Fruit fly (Drosophila melanogaster) whole organism, pupa: ENCODE data around the gene BCAS2.

ENCODE experiments used
- CG10348 ChIP-seq: fragments of 200-800 bp; sonication (Bioruptor generic); IDR thresholded peaks from 2 replicates; pipeline ENCODE4 v1.3.6; 2022; ENCODE audit warnings: missing biosample characterization, missing genetic modification characterization
- CG12605 ChIP-seq: fragments of 200-800 bp; sonication (Bioruptor generic); IDR thresholded peaks from 2 replicates; pipeline ENCODE4 v1.3.6; 2022; ENCODE audit warnings: missing biosample characterization, missing genetic modification characterization
- CG13204 ChIP-seq: fragments of 200-800 bp; sonication (Bioruptor generic); optimal IDR thresholded peaks from 2 replicates; lab custom pipeline; 2018; ENCODE audit warnings: missing biosample characterization, mild to moderate bottlenecking, missing genetic modification characterization, moderate library complexity
- CG14655 ChIP-seq: fragments of 200-800 bp; sonication (Bioruptor generic); optimal IDR thresholded peaks from 3 replicates; lab custom pipeline; 2017; ENCODE audit warnings: mild to moderate bottlenecking, missing biosample characterization, missing genetic modification reagents, missing genetic modification characterization
- CG15710 ChIP-seq: fragments of 200-800 bp; sonication (Bioruptor generic); optimal IDR thresholded peaks from 2 replicates; lab custom pipeline; 2018; ENCODE audit warnings: missing biosample characterization, mild to moderate bottlenecking, missing genetic modification characterization, moderate library complexity
- CG17806 ChIP-seq: fragments of 200-800 bp; sonication (Bioruptor generic); optimal IDR thresholded peaks from 2 replicates; lab custom pipeline; 2018; ENCODE audit warnings: missing biosample characterization, mild to moderate bottlenecking, missing genetic modification characterization, moderate library complexity
- CG32121 ChIP-seq: fragments of 200-800 bp; sonication (Bioruptor generic); IDR thresholded peaks from 2 replicates; pipeline ENCODE4 v1.3.6; 2022; ENCODE audit warnings: missing biosample characterization, missing genetic modification characterization
- CG34367 ChIP-seq: fragments of 200-800 bp; sonication (Bioruptor generic); optimal IDR thresholded peaks from 2 replicates; lab custom pipeline; 2018; ENCODE audit warnings: missing biosample characterization, mild to moderate bottlenecking, missing genetic modification characterization
- CG4496 ChIP-seq: fragments of 200-800 bp; sonication (Bioruptor generic); IDR thresholded peaks from 3 replicates; pipeline ENCODE4 v1.3.6; 2022; ENCODE audit warnings: missing biosample characterization, missing genetic modification characterization
- CG8159 ChIP-seq: fragments of 200-800 bp; sonication (Bioruptor generic); optimal IDR thresholded peaks from 3 replicates; lab custom pipeline; 2018; ENCODE audit warnings: missing biosample characterization, mild to moderate bottlenecking, missing genetic modification characterization, moderate library complexity
- CG8301 ChIP-seq: fragments of 200-800 bp; sonication (Bioruptor generic); optimal IDR thresholded peaks from 2 replicates; lab custom pipeline; 2018; ENCODE audit warnings: missing biosample characterization, mild to moderate bottlenecking, missing genetic modification characterization
- CG9948 ChIP-seq: fragments of 200-800 bp; sonication (Bioruptor generic); optimal IDR thresholded peaks from 2 replicates; lab custom pipeline; 2018; ENCODE audit warnings: missing biosample characterization, mild to moderate bottlenecking, missing genetic modification characterization, moderate library complexity
- D1 ChIP-seq: fragments of 200-800 bp; sonication (Bioruptor generic); optimal IDR thresholded peaks from 2 replicates; lab custom pipeline; 2018; ENCODE audit warnings: missing biosample characterization, mild to moderate bottlenecking, missing genetic modification characterization, moderate library complexity
- Ets98B ChIP-seq: fragments of 200-800 bp; sonication (Bioruptor generic); IDR thresholded peaks from 2 replicates; pipeline ENCODE4 v1.3.6; 2022; ENCODE audit warnings: missing biosample characterization, missing genetic modification characterization
- Pif1A ChIP-seq: fragments of 200-800 bp; sonication (Bioruptor generic); optimal IDR thresholded peaks from 3 replicates; lab custom pipeline; 2016; ENCODE audit warnings: missing biosample characterization, missing genetic modification characterization
- Pif1B ChIP-seq: fragments of 200-800 bp; sonication (Bioruptor generic); optimal IDR thresholded peaks from 3 replicates; lab custom pipeline; 2016; ENCODE audit warnings: missing biosample characterization, missing genetic modification characterization
- Snoo ChIP-seq: fragments of 200-800 bp; sonication (Bioruptor generic); optimal IDR thresholded peaks from 3 replicates; lab custom pipeline; 2017; ENCODE audit warnings: missing biosample characterization, mild to moderate bottlenecking, missing genetic modification characterization, inconsistent platforms
- fd96Ca ChIP-seq: fragments of 200-800 bp; sonication (Bioruptor generic); IDR thresholded peaks from 3 replicates; pipeline ENCODE4 v1.3.6; 2022; ENCODE audit warnings: missing biosample characterization, missing genetic modification characterization
- gl ChIP-seq: fragments of 200-800 bp; sonication (Bioruptor generic); optimal IDR thresholded peaks from 2 replicates; lab custom pipeline; 2018; ENCODE audit warnings: missing biosample characterization, mild to moderate bottlenecking, missing genetic modification characterization
- rn ChIP-seq: fragments of 200-800 bp; sonication (Bioruptor generic); IDR thresholded peaks from 2 replicates; pipeline ENCODE4 v1.3.6; 2022; ENCODE audit warnings: missing biosample characterization, missing genetic modification characterization

BCAS2 gene

dm6 chr3R:27912147-27912546 lies 10.0 kb downstream of the BCAS2 start, which contains the start of gene mil:
mil (plus strand) TSS chr3R:27912447.
- no peak for TF ChIP-seq CG13204 (GFP tag; lab: Kevin White, UChicago)
- no peak for TF ChIP-seq CG8159
- TF ChIP-seq Pif1A (GFP tag; lab: Kevin White, UChicago): no peak
- TF ChIP-seq D1 (tag; lab: Kevin White, UChicago): no peak
- TF ChIP-seq Pif1B (GFP tag; lab: Kevin White, UChicago): no peak
- TF ChIP-seq CG34367 (tag; lab: Kevin White, UChicago): no peak
- TF ChIP-seq CG9948 (tag; lab: Kevin White, UChicago): no peak
- no peak for TF ChIP-seq CG32121 (GFP tag; lab: Robert Waterston, UW)
- TF ChIP-seq gl (tag; lab: Kevin White, UChicago): no peak
- no peak for TF ChIP-seq CG4496
- no peak for TF ChIP-seq CG8301 (tag; lab: Kevin White, UChicago)
- TF ChIP-seq Ets98B: no peak
- TF ChIP-seq CG17806 (tag; lab: Kevin White, UChicago): no peak
- TF ChIP-seq CG10348 (GFP tag; lab: Robert Waterston, UW): no peak
- no peak for TF ChIP-seq rn
- no peak for TF ChIP-seq Snoo
- TF ChIP-seq CG15710 (tag; lab: Kevin White, UChicago): no peak
- TF ChIP-seq, all 21 proteins: peak for 0

- TF ChIP-seq CG9948 (tag; lab: Kevin White, UChicago) (no peak), Pif1A (GFP tag; lab: Kevin White, UChicago) (peak; percentile 43), CG34367 (tag; lab: Kevin White, UChicago) (no peak), Snoo (no peak), CG17806 (tag; lab: Kevin White, UChicago) (no peak), CG8159 (no peak), CG15710 (tag; lab: Kevin White, UChicago) (no peak), CG12605 (0 out of 2 replicates have a peak, but pooled peaks have one; percentile 11), Pif1B (GFP tag; lab: Kevin White, UChicago) (no peak), fd96Ca (GFP tag; lab: Robert Waterston, UW) (no peak), CG32121 (GFP tag; lab: Robert Waterston, UW) (no peak), CG13204 (GFP tag; lab: Kevin White, UChicago) (peak; percentile 12), CG4496 (no peak)
Observed at dm6 chr3R:27905695-27906094, 16.5 kb downstream of the BCAS2 start, which contains the start of gene CG34353. CG34353 (minus strand) TSS chr3R:27905843.

- TF ChIP-seq gl (tag; lab: Kevin White, UChicago) (no peak), CG13204 (GFP tag; lab: Kevin White, UChicago) (no peak), Snoo (no peak), CG14655 (GFP tag; lab: Kevin White, UChicago) (no peak), CG34367 (tag; lab: Kevin White, UChicago) (no peak), CG8301 (tag; lab: Kevin White, UChicago) (no peak), CG10348 (GFP tag; lab: Robert Waterston, UW) (no peak), rn (no peak), fd96Ca (GFP tag; lab: Robert Waterston, UW) (no peak)
Observed at dm6 chr3R:27888110-27888509, 34.0 kb downstream of the BCAS2 start.

- TF ChIP-seq CG8301 (tag; lab: Kevin White, UChicago): no peak
- no peak for TF ChIP-seq CG12605
- TF ChIP-seq CG9948 (tag; lab: Kevin White, UChicago): no peak
- no peak for TF ChIP-seq CG32121 (GFP tag; lab: Robert Waterston, UW)
- no peak for TF ChIP-seq Pif1B (GFP tag; lab: Kevin White, UChicago)
- TF ChIP-seq CG17806 (tag; lab: Kevin White, UChicago): no peak
- TF ChIP-seq Ets98B: no peak
- TF ChIP-seq CG14655 (GFP tag; lab: Kevin White, UChicago): no peak
- no peak for TF ChIP-seq CG34367 (tag; lab: Kevin White, UChicago)
- TF ChIP-seq D1 (tag; lab: Kevin White, UChicago): no peak
- TF ChIP-seq CG10348 (GFP tag; lab: Robert Waterston, UW): no peak
- no peak for TF ChIP-seq CG15710 (tag; lab: Kevin White, UChicago)
Observed at dm6 chr3R:27872290-27872689, 49.9 kb downstream of the BCAS2 start, which contains the start of gene CG12426. CG12426 (minus strand) TSS chr3R:27872390.
